Fruit fly (Drosophila melanogaster) whole organism, embryonic: ENCODE measurements around the gene Arp10.

Experiments used
- Ada2b ChIP-seq: fragments of 200-800 bp; sonication (Bioruptor generic); IDR thresholded peaks from 2 replicates; pipeline ENCODE4 v1.3.6; 2022; ENCODE audit warnings: missing biosample characterization, missing genetic modification characterization
- Atf6 ChIP-seq: fragments of 200-800 bp; sonication (Bioruptor generic); IDR thresholded peaks from 2 replicates; pipeline ENCODE4 v1.3.6; 2022; ENCODE audit warnings: missing biosample characterization, missing genetic modification characterization
- C15 ChIP-seq: fragments of 200-800 bp; sonication (Bioruptor generic); IDR thresholded peaks from 3 replicates; pipeline ENCODE4 v1.3.6; 2022; ENCODE audit warnings: missing biosample characterization, missing genetic modification characterization
- CG10267 ChIP-seq: fragments of 200-800 bp; sonication (Bioruptor generic); optimal IDR thresholded peaks from 2 replicates; lab custom pipeline; 2018; ENCODE audit warnings: missing biosample characterization, mild to moderate bottlenecking, missing genetic modification characterization, moderate library complexity
- CG10366 ChIP-seq: fragments of 200-800 bp; sonication (Bioruptor generic); IDR thresholded peaks from 2 replicates; pipeline ENCODE4 v1.3.6; 2022; ENCODE audit warnings: missing biosample characterization, missing genetic modification characterization
- CG11247 ChIP-seq: fragments of 200-800 bp; sonication (Bioruptor generic); IDR thresholded peaks from 2 replicates; pipeline ENCODE4 v1.3.6; 2022; ENCODE audit warnings: missing biosample characterization, missing genetic modification characterization
- CG12299 ChIP-seq: fragments of 200-800 bp; sonication (Bioruptor generic); optimal IDR thresholded peaks from 2 replicates; lab custom pipeline; 2018; ENCODE audit warnings: missing biosample characterization, mild to moderate bottlenecking, missing genetic modification characterization
- CG13296 ChIP-seq: fragments of 200-800 bp; sonication (Bioruptor generic); optimal IDR thresholded peaks from 3 replicates; lab custom pipeline; 2018; ENCODE audit warnings: missing biosample characterization, mild to moderate bottlenecking, missing genetic modification characterization
- CG13894 ChIP-seq: fragments of 200-800 bp; sonication (Bioruptor generic); optimal IDR thresholded peaks from 3 replicates; lab custom pipeline; 2018; ENCODE audit warnings: missing biosample characterization, mild to moderate bottlenecking, missing genetic modification characterization, moderate library complexity
- CG15514 ChIP-seq: fragments of 200-800 bp; sonication (Bioruptor generic); optimal IDR thresholded peaks from 3 replicates; lab custom pipeline; 2017; ENCODE audit warnings: missing biosample characterization, missing genetic modification characterization, mild to moderate bottlenecking, moderate library complexity, missing genetic modification reagents
- CG17328 ChIP-seq: fragments of 200-800 bp; sonication (Bioruptor generic); IDR thresholded peaks from 2 replicates; pipeline ENCODE4 v1.3.6; 2022; ENCODE audit warnings: missing biosample characterization, missing genetic modification characterization
- CG17802 ChIP-seq: fragments of 200-800 bp; sonication (Bioruptor generic); optimal IDR thresholded peaks from 2 replicates; lab custom pipeline; 2018; ENCODE audit warnings: missing biosample characterization, mild to moderate bottlenecking, missing genetic modification characterization, moderate library complexity
- CG18011 ChIP-seq: fragments of 200-800 bp; sonication (Bioruptor generic); optimal IDR thresholded peaks from 2 replicates; lab custom pipeline; 2017; ENCODE audit warnings: missing biosample characterization, missing genetic modification characterization, mild to moderate bottlenecking, moderate library complexity, missing genotype
- CG3065 ChIP-seq: fragments of 200-800 bp; sonication (Bioruptor generic); optimal IDR thresholded peaks from 2 replicates; lab custom pipeline; 2016; ENCODE audit warnings: missing biosample characterization, missing genetic modification characterization
- CG4617 ChIP-seq: fragments of 200-800 bp; sonication (Bioruptor generic); optimal IDR thresholded peaks from 3 replicates; lab custom pipeline; 2016; ENCODE audit warnings: missing biosample characterization, missing genetic modification characterization, borderline replicate concordance
- CG7963 ChIP-seq: fragments of 200-800 bp; sonication (Bioruptor generic); IDR thresholded peaks from 3 replicates; pipeline ENCODE4 v1.3.6; 2022; ENCODE audit warnings: missing biosample characterization, missing genetic modification characterization; ENCODE audit not compliant: partially characterized antibody
- CG9609 ChIP-seq: fragments of 200-800 bp; sonication (Bioruptor generic); optimal IDR thresholded peaks from 3 replicates; lab custom pipeline; 2016; ENCODE audit warnings: missing biosample characterization, missing genetic modification characterization
- CG9817 ChIP-seq: fragments of 200-800 bp; sonication (Bioruptor generic); optimal IDR thresholded peaks from 2 replicates; lab custom pipeline; 2018; ENCODE audit warnings: missing biosample characterization, mild to moderate bottlenecking, missing genetic modification characterization, moderate library complexity
- Deaf1 ChIP-seq: fragments of 200-800 bp; optimal IDR thresholded peaks from 3 replicates; lab custom pipeline; 2019; ENCODE audit warnings: missing biosample characterization, mild to moderate bottlenecking, missing genetic modification characterization, moderate library complexity
- Dfd ChIP-seq, 2 experiments: fragments of >200 bp; optimal IDR thresholded peaks; 2 replicates each; lab custom pipeline; 2017; ENCODE audit warnings: missing biosample characterization in 2 of 2, missing genetic modification characterization in 2 of 2
- Ets97D ChIP-seq: fragments of 200-800 bp; sonication (Bioruptor generic); optimal IDR thresholded peaks from 3 replicates; lab custom pipeline; 2016; ENCODE audit warnings: missing biosample characterization, missing genetic modification characterization
- HmgD ChIP-seq: fragments of 200-800 bp; sonication (Bioruptor generic); optimal IDR thresholded peaks from 3 replicates; lab custom pipeline; 2016; ENCODE audit warnings: missing biosample characterization, missing genetic modification characterization
- Hmr ChIP-seq: fragments of 200-800 bp; sonication (Bioruptor generic); optimal IDR thresholded peaks from 3 replicates; lab custom pipeline; 2017; ENCODE audit warnings: mild to moderate bottlenecking, missing biosample characterization, missing genetic modification reagents, missing genetic modification characterization
- Hr51 ChIP-seq, 2 experiments: fragments of 200-800 bp; sonication (Bioruptor generic); optimal IDR thresholded peaks; 2 replicates in 1 of 2; 3 replicates in 1 of 2; lab custom pipeline; 2016 to 2018; ENCODE audit warnings: missing biosample characterization in 2 of 2, missing genetic modification characterization in 2 of 2, mild to moderate bottlenecking in 1 of 2, moderate library complexity in 1 of 2
- Nf-YA ChIP-seq: fragments of 200-800 bp; sonication (Bioruptor generic); IDR thresholded peaks from 2 replicates; pipeline ENCODE4 v1.3.6; 2022; ENCODE audit warnings: missing biosample characterization, missing genetic modification characterization
- Oli ChIP-seq: fragments of 200-800 bp; sonication (Bioruptor generic); optimal IDR thresholded peaks from 2 replicates; lab custom pipeline; 2018; ENCODE audit warnings: missing biosample characterization, mild to moderate bottlenecking, missing genetic modification characterization, moderate library complexity
- Rfx ChIP-seq: fragments of 200-800 bp; sonication (Bioruptor generic); IDR thresholded peaks from 2 replicates; pipeline ENCODE4 v1.3.6; 2022; ENCODE audit warnings: missing biosample characterization, missing genetic modification characterization
- Side ChIP-seq: fragments of 200-800 bp; sonication (Bioruptor generic); optimal IDR thresholded peaks from 2 replicates; lab custom pipeline; 2016; ENCODE audit warnings: missing biosample characterization, missing genetic modification characterization
- Sry-δ ChIP-seq: fragments of 200-800 bp; sonication (Bioruptor generic); optimal IDR thresholded peaks from 2 replicates; lab custom pipeline; 2016; ENCODE audit warnings: missing biosample characterization, missing genetic modification characterization
- TFAM ChIP-seq: fragments of 200-800 bp; sonication (Bioruptor generic); optimal IDR thresholded peaks from 2 replicates; lab custom pipeline; 2017; ENCODE audit warnings: missing biosample characterization, missing genetic modification characterization, inconsistent platforms
- az2 ChIP-seq: fragments of 200-800 bp; sonication (Bioruptor generic); optimal IDR thresholded peaks from 3 replicates; lab custom pipeline; 2016; ENCODE audit warnings: missing biosample characterization, missing genetic modification characterization
- bcd ChIP-seq: fragments of 200-800 bp; sonication (Bioruptor generic); optimal IDR thresholded peaks from 2 replicates; lab custom pipeline; 2017; ENCODE audit warnings: missing biosample characterization, mild to moderate bottlenecking, missing genetic modification characterization
- crp ChIP-seq, 2 experiments: fragments of 200-800 bp; sonication (Bioruptor generic); optimal IDR thresholded peaks; 2 replicates in 1 of 2; 3 replicates in 1 of 2; lab custom pipeline; 2017; ENCODE audit warnings: missing biosample characterization in 2 of 2, missing genetic modification characterization in 2 of 2, mild to moderate bottlenecking in 1 of 2, moderate library complexity in 1 of 2
- cwo ChIP-seq: fragments of 200-800 bp; sonication (Bioruptor generic); optimal IDR thresholded peaks from 3 replicates; lab custom pipeline; 2017; ENCODE audit warnings: missing biosample characterization, missing genetic modification characterization, mild to moderate bottlenecking, moderate library complexity, missing genetic modification reagents
- eyg ChIP-seq: fragments of 200-800 bp; sonication (Bioruptor generic); optimal IDR thresholded peaks from 3 replicates; lab custom pipeline; 2016; ENCODE audit warnings: missing biosample characterization, missing genetic modification characterization
- h ChIP-seq: fragments of >200 bp; optimal IDR thresholded peaks from 2 replicates; lab custom pipeline; 2017
- hbn ChIP-seq: fragments of 200-800 bp; sonication (Bioruptor generic); IDR thresholded peaks from 2 replicates; pipeline ENCODE4 v1.3.6; 2022; ENCODE audit warnings: missing biosample characterization, missing genetic modification characterization; ENCODE audit not compliant: partially characterized antibody
- lab ChIP-seq: fragments of 200-800 bp; sonication (Bioruptor generic); optimal IDR thresholded peaks from 3 replicates; lab custom pipeline; 2017; ENCODE audit warnings: missing biosample characterization, missing genetic modification characterization, mild to moderate bottlenecking, moderate library complexity, missing genetic modification reagents
- lov ChIP-seq, 2 experiments: fragments of 200-800 bp in 1 of 2; fragments of >200 bp in 1 of 2; sonication (Bioruptor generic) in 1 of 2; IDR thresholded peaks in 1 of 2; optimal IDR thresholded peaks in 1 of 2; 2 replicates in 1 of 2; 3 replicates in 1 of 2; pipeline versions ENCODE4 v1.3.6 to Lab custom; 2017 to 2022; ENCODE audit warnings: missing biosample characterization in 1 of 2, missing genetic modification characterization in 1 of 2
- nerfin-1 ChIP-seq: fragments of 200-800 bp; sonication (Bioruptor generic); optimal IDR thresholded peaks from 3 replicates; lab custom pipeline; 2019; ENCODE audit warnings: missing biosample characterization, mild to moderate bottlenecking, missing genetic modification characterization, moderate library complexity
- sd ChIP-seq: fragments of 200-800 bp; sonication (Bioruptor generic); optimal IDR thresholded peaks from 3 replicates; lab custom pipeline; 2018; ENCODE audit warnings: missing biosample characterization, mild to moderate bottlenecking, missing genetic modification characterization, moderate library complexity
- slou ChIP-seq: fragments of 200-800 bp; sonication (Bioruptor generic); optimal IDR thresholded peaks from 3 replicates; lab custom pipeline; 2016; ENCODE audit warnings: missing biosample characterization, missing genetic modification characterization
- so ChIP-seq: fragments of 200-800 bp; sonication (Bioruptor generic); IDR thresholded peaks from 3 replicates; pipeline ENCODE4 v1.3.6; 2022; ENCODE audit warnings: missing biosample characterization, missing genetic modification characterization
- stc ChIP-seq: fragments of 200-800 bp; sonication (Bioruptor generic); IDR thresholded peaks from 2 replicates; pipeline ENCODE4 v1.3.6; 2022; ENCODE audit warnings: missing biosample characterization, missing genetic modification characterization
- tio ChIP-seq: fragments of 200-800 bp; sonication (Bioruptor generic); optimal IDR thresholded peaks from 2 replicates; lab custom pipeline; 2017; ENCODE audit warnings: missing biosample characterization, missing genetic modification characterization, inconsistent platforms
- trem ChIP-seq: fragments of 200-800 bp; optimal IDR thresholded peaks from 3 replicates; lab custom pipeline; 2019; ENCODE audit warnings: missing biosample characterization, mild to moderate bottlenecking, missing genetic modification characterization, moderate library complexity
- ttk ChIP-seq: fragments of 200-800 bp; sonication (Bioruptor generic); IDR thresholded peaks from 2 replicates; pipeline ENCODE4 v2.1.2; 2022; ENCODE audit warnings: missing biosample characterization, missing genetic modification characterization
- tx ChIP-seq: fragments of 200-800 bp; sonication (Bioruptor generic); optimal IDR thresholded peaks from 2 replicates; lab custom pipeline; 2016; ENCODE audit warnings: missing biosample characterization, missing genetic modification characterization
- zfh1 ChIP-seq: fragments of 200-800 bp; sonication (Bioruptor generic); IDR thresholded peaks from 3 replicates; pipeline ENCODE4 v1.3.6; 2022; ENCODE audit warnings: missing biosample characterization, missing genetic modification characterization

Gene Arp10

dm6 chrX:19694792-19695558 lies 49.0 kb upstream of the Arp10 start, which contains the start of gene CG14229 (continued):
- TF ChIP-seq lov (optimal IDR thresholded peaks at IDR 0.05; lab: Kevin White, UChicago) (no peak), lov (GFP tag; IDR thresholded peaks at IDR 0.05; lab: Robert Waterston, UW) (no peak), stc (0 out of 2 replicates have a peak, but pooled peaks have one; percentile 40), bcd (GFP tag; lab: Kevin White, UChicago) (no peak), Side (GFP tag; lab: Kevin White, UChicago) (no peak), nerfin-1 (tag; lab: Kevin White, UChicago) (no peak), Hmr (no peak), eyg (GFP tag; lab: Kevin White, UChicago) (no peak), Rfx (GFP tag; lab: Robert Waterston, UW) (no peak), CG10267 (tag; lab: Kevin White, UChicago) (no peak), HmgD (GFP tag; lab: Kevin White, UChicago) (no peak), CG9817 (tag; lab: Kevin White, UChicago) (no peak), Ets97D (GFP tag; lab: Kevin White, UChicago) (no peak), Sry-δ (peak; percentile 3), az2 (GFP tag; lab: Kevin White, UChicago) (no peak), CG17328 (GFP tag; lab: Robert Waterston, UW) (no peak), CG17802 (tag; lab: Kevin White, UChicago) (no peak), CG15514 (no peak), TFAM (GFP tag; lab: Kevin White, UChicago) (no peak), Atf6 (GFP tag; lab: Robert Waterston, UW) (no peak), CG10366 (GFP tag; lab: Robert Waterston, UW) (peak; percentile 42), CG13894 (no peak), cwo (GFP tag; lab: Kevin White, UChicago) (no peak), CG18011 (GFP tag; lab: Kevin White, UChicago) (no peak), slou (GFP tag; lab: Kevin White, UChicago) (no peak), lab (GFP tag; lab: Kevin White, UChicago) (peak; percentile 4), Ada2b (GFP tag; lab: Robert Waterston, UW) (peak; percentile 42; the same call in 1 of the 2 replicates), tx (GFP tag; lab: Kevin White, UChicago) (no peak), ttk (GFP tag; lab: Robert Waterston, UW) (no peak), Deaf1 (no peak), C15 (GFP tag; lab: Robert Waterston, UW) (no peak), Dfd (GFP tag; optimal IDR thresholded peaks at IDR 0.05; lab: Kevin White, UChicago) (no peak), CG4617 (GFP tag; lab: Kevin White, UChicago) (no peak), CG12299 (tag; lab: Kevin White, UChicago) (no peak), CG9609 (no peak), hbn (GFP tag; lab: Robert Waterston, UW) (no peak), tio (GFP tag; lab: Kevin White, UChicago) (no peak), zfh1 (peak; percentile 15; the same call in 1 of the 3 replicates), CG7963 (GFP tag; lab: Robert Waterston, UW) (no peak), Hr51 (GFP tag; optimal IDR thresholded peaks at IDR 0.05; lab: Kevin White, UChicago) (peak in 1 of 2 experiments; percentile 18), CG11247 (GFP tag; lab: Robert Waterston, UW) (no peak), Nf-YA (GFP tag; lab: Robert Waterston, UW) (no peak), sd (tag; lab: Kevin White, UChicago) (no peak), so (no peak), CG13296 (GFP tag; lab: Kevin White, UChicago) (no peak), CG3065 (GFP tag; lab: Kevin White, UChicago) (no peak), h (lab: Kevin White, UChicago) (no peak), crp (GFP tag; optimal IDR thresholded peaks at IDR 0.05; lab: Kevin White, UChicago) (no peak), Oli (tag; lab: Kevin White, UChicago) (no peak), trem (tag; lab: Kevin White, UChicago) (no peak)
